Comparison of ENCODE assay signal across 1 fruit fly cellular context in genomic region chrX:6179428-6179827, dm6.
TF ChIP-seq lines count a peak whose summit lies in the region.

No protein-coding gene starts in this region.

TF ChIP-seq in whole organism, embryonic, 481 proteins besides CTCF, POLR2A, EP300 and RAD21 (continued from another document and continues in another):
- TF ChIP-seq CG3163 (GFP tag; optimal IDR thresholded peaks at IDR 0.05; lab: Kevin White, UChicago) (no peak), h (optimal IDR thresholded peaks at IDR 0.05; lab: Kevin White, UChicago) (no peak), grau (tag; optimal IDR thresholded peaks at IDR 0.05; lab: Kevin White, UChicago) (no peak), p53 (GFP tag; optimal IDR thresholded peaks at IDR 0.05; lab: Kevin White, UChicago) (peak; percentile 26), CG34376 (GFP tag; optimal IDR thresholded peaks at IDR 0.05; lab: Kevin White, UChicago) (peak; percentile 11), crp (GFP tag; optimal IDR thresholded peaks at IDR 0.05; lab: Kevin White, UChicago) (no peak), hbn (GFP tag; IDR thresholded peaks at IDR 0.05; lab: Robert Waterston, UW; ENCODE audit: partially characterized antibody) (no peak), Chrac-16 (GFP tag; optimal IDR thresholded peaks at IDR 0.05; lab: Kevin White, UChicago) (peak; percentile 9), CG32767 (GFP tag; IDR thresholded peaks at IDR 0.05; lab: Robert Waterston, UW) (no peak), tup (GFP tag; optimal IDR thresholded peaks at IDR 0.05; lab: Kevin White, UChicago) (no peak), CG6654 (GFP tag; optimal IDR thresholded peaks at IDR 0.05; lab: Kevin White, UChicago) (no peak), unc-4 (GFP tag; IDR thresholded peaks at IDR 0.05; lab: Robert Waterston, UW; ENCODE audit: partially characterized antibody) (no peak), CG7556 (GFP tag; optimal IDR thresholded peaks at IDR 0.05; lab: Kevin White, UChicago) (peak; percentile 26), Usf (GFP tag; optimal IDR thresholded peaks at IDR 0.05; lab: Kevin White, UChicago) (no peak), CG4617 (GFP tag; optimal IDR thresholded peaks at IDR 0.05; lab: Kevin White, UChicago; ENCODE audit: borderline replicate concordance) (no peak), dysf (GFP tag; IDR thresholded peaks at IDR 0.05; lab: Robert Waterston, UW) (peak; percentile 55), CG18599 (GFP tag; optimal IDR thresholded peaks at IDR 0.05; lab: Kevin White, UChicago) (peak; percentile 69), ac (GFP tag; optimal IDR thresholded peaks at IDR 0.05; lab: Kevin White, UChicago) (no peak), CG9817 (tag; optimal IDR thresholded peaks at IDR 0.05; lab: Kevin White, UChicago) (peak; percentile 13), CG4282 (GFP tag; optimal IDR thresholded peaks at IDR 0.05; lab: Kevin White, UChicago) (no peak), CG8924 (tag; optimal IDR thresholded peaks at IDR 0.05; lab: Kevin White, UChicago) (no peak), CG2712 (tag; optimal IDR thresholded peaks at IDR 0.05; lab: Kevin White, UChicago) (no peak), Hand (GFP tag; optimal IDR thresholded peaks at IDR 0.05; lab: Kevin White, UChicago) (no peak), CG4360 (GFP tag; IDR thresholded peaks at IDR 0.05; lab: Robert Waterston, UW) (no peak), phol (tag; optimal IDR thresholded peaks at IDR 0.05; lab: Kevin White, UChicago) (peak; percentile 39), CG10543 (GFP tag; optimal IDR thresholded peaks at IDR 0.05; lab: Kevin White, UChicago) (no peak), CG17361 (GFP tag; IDR thresholded peaks at IDR 0.05; lab: Robert Waterston, UW) (no peak), ara (GFP tag; IDR thresholded peaks at IDR 0.05; lab: Robert Waterston, UW) (no peak), slp2 (GFP tag; optimal IDR thresholded peaks at IDR 0.05; lab: Kevin White, UChicago) (peak; percentile 6), Bteb2 (GFP tag; optimal IDR thresholded peaks at IDR 0.05; lab: Kevin White, UChicago) (no peak), CG7271 (tag; optimal IDR thresholded peaks at IDR 0.05; lab: Kevin White, UChicago) (no peak), ssp (GFP tag; IDR thresholded peaks at IDR 0.05; lab: Robert Waterston, UW) (0 out of 2 replicates have a peak, but pooled peaks have one; percentile 27), CG9727 (GFP tag; optimal IDR thresholded peaks at IDR 0.05; lab: Kevin White, UChicago) (peak; percentile 26), D19A (tag; optimal IDR thresholded peaks at IDR 0.05; lab: Kevin White, UChicago) (no peak), CG9797 (GFP tag; optimal IDR thresholded peaks at IDR 0.05; lab: Kevin White, UChicago) (no peak), Ets65A (GFP tag; lab: Kevin White, UChicago) (peak; percentile 90), sens-2 (GFP tag; IDR thresholded peaks at IDR 0.05; lab: Robert Waterston, UW) (peak; percentile 14; the same call in 1 of the 2 replicates), lmd (GFP tag; IDR thresholded peaks at IDR 0.05; lab: Robert Waterston, UW) (peak; percentile 47; the same call in 1 of the 2 replicates), CG1602 (GFP tag; optimal IDR thresholded peaks at IDR 0.05; lab: Kevin White, UChicago) (no peak), gfzf (GFP tag; optimal IDR thresholded peaks at IDR 0.05; lab: Kevin White, UChicago) (no peak), btn (GFP tag; optimal IDR thresholded peaks at IDR 0.05; lab: Kevin White, UChicago) (no peak), E2f1 (GFP tag; IDR thresholded peaks at IDR 0.05; lab: Robert Waterston, UW) (peak; percentile 48), mam (GFP tag; optimal IDR thresholded peaks at IDR 0.05; lab: Kevin White, UChicago) (peak; percentile 59), Optix (GFP tag; IDR thresholded peaks at IDR 0.05; lab: Robert Waterston, UW) (0 out of 3 replicates have a peak, but pooled peaks have one; percentile 32), lilli (GFP tag; optimal IDR thresholded peaks at IDR 0.05; lab: Kevin White, UChicago) (peak; percentile 41), CG12659 (GFP tag; optimal IDR thresholded peaks at IDR 0.05; lab: Kevin White, UChicago) (no peak), E2f2 (GFP tag; IDR thresholded peaks at IDR 0.05; lab: Robert Waterston, UW) (0 out of 2 replicates have a peak, but pooled peaks have one; percentile 10), sima (GFP tag; optimal IDR thresholded peaks at IDR 0.05; lab: Kevin White, UChicago) (no peak), Atf6 (GFP tag; IDR thresholded peaks at IDR 0.05; lab: Robert Waterston, UW) (peak; percentile 43; the same call in 1 of the 2 replicates), Lim3 (GFP tag; IDR thresholded peaks at IDR 0.05; lab: Robert Waterston, UW) (no peak), CG11456 (GFP tag; IDR thresholded peaks at IDR 0.05; lab: Robert Waterston, UW) (0 out of 3 replicates have a peak, but pooled peaks have one; percentile 71), en (GFP tag; optimal IDR thresholded peaks at IDR 0.05; lab: Kevin White, UChicago) (no peak), CG34422 (GFP tag; IDR thresholded peaks at IDR 0.05; lab: Robert Waterston, UW) (0 out of 3 replicates have a peak, but pooled peaks have one; percentile 23), Lpt (GFP tag; optimal IDR thresholded peaks at IDR 0.05; lab: Kevin White, UChicago) (no peak), bowl (GFP tag; IDR thresholded peaks at IDR 0.05; lab: Robert Waterston, UW) (no peak), chif (GFP tag; optimal IDR thresholded peaks at IDR 0.05; lab: Kevin White, UChicago) (peak in 1 of 2 experiments; percentile 6), CG8089 (GFP tag; optimal IDR thresholded peaks at IDR 0.05; lab: Kevin White, UChicago) (no peak), ci (GFP tag; IDR thresholded peaks at IDR 0.05; lab: Robert Waterston, UW) (0 out of 3 replicates have a peak, but pooled peaks have one; percentile 66), da (GFP tag; optimal IDR thresholded peaks at IDR 0.05; lab: Kevin White, UChicago) (no peak), Dbx (GFP tag; IDR thresholded peaks at IDR 0.05; lab: Robert Waterston, UW) (0 out of 3 replicates have a peak, but pooled peaks have one; percentile 45), lola (GFP tag; optimal IDR thresholded peaks at IDR 0.05; lab: Kevin White, UChicago) (no peak), cad (GFP tag; optimal IDR thresholded peaks at IDR 0.05; lab: Kevin White, UChicago) (no peak), CG1024 (GFP tag; IDR thresholded peaks at IDR 0.05; lab: Robert Waterston, UW) (no peak), Dp (GFP tag; optimal IDR thresholded peaks at IDR 0.05; lab: Kevin White, UChicago) (no peak), repo (GFP tag; optimal IDR thresholded peaks at IDR 0.05; lab: Kevin White, UChicago) (no peak), slou (GFP tag; optimal IDR thresholded peaks at IDR 0.05; lab: Kevin White, UChicago) (no peak), CG15479 (GFP tag; optimal IDR thresholded peaks at IDR 0.05; lab: Kevin White, UChicago) (no peak), mirr (GFP tag; optimal IDR thresholded peaks at IDR 0.05; lab: Kevin White, UChicago) (no peak), gro (GFP tag; optimal IDR thresholded peaks at IDR 0.05; lab: Kevin White, UChicago) (peak; percentile 27), Mrtf (GFP tag; IDR thresholded peaks at IDR 0.05; lab: Robert Waterston, UW) (0 out of 3 replicates have a peak, but pooled peaks have one; percentile 39), Sin3A (optimal IDR thresholded peaks at IDR 0.05; lab: Kevin White, UChicago) (no peak), CG13424 (tag; optimal IDR thresholded peaks at IDR 0.05; lab: Kevin White, UChicago) (peak; percentile 27), CG12744 (GFP tag; optimal IDR thresholded peaks at IDR 0.05; lab: Kevin White, UChicago) (no peak), NC2β (GFP tag; optimal IDR thresholded peaks at IDR 0.05; lab: Kevin White, UChicago) (no peak), br (optimal IDR thresholded peaks at IDR 0.05; lab: Kevin White, UChicago) (no peak), croc (GFP tag; conservative IDR thresholded peaks at IDR 0.05; lab: Robert Waterston, UW) (no peak), CG9609 (GFP tag; optimal IDR thresholded peaks at IDR 0.05; lab: Kevin White, UChicago) (peak; percentile 13), CG9932 (GFP tag; IDR thresholded peaks at IDR 0.05; lab: Robert Waterston, UW) (peak; percentile 46), CG1832 (GFP tag; optimal IDR thresholded peaks at IDR 0.05; lab: Kevin White, UChicago) (no peak), pzg (GFP tag; optimal IDR thresholded peaks at IDR 0.05; lab: Kevin White, UChicago) (no peak), Ssrp (tag; optimal IDR thresholded peaks at IDR 0.05; lab: Kevin White, UChicago) (no peak), cg (GFP tag; optimal IDR thresholded peaks at IDR 0.05; lab: Kevin White, UChicago) (no peak), Gug (GFP tag; IDR thresholded peaks at IDR 0.05; lab: Robert Waterston, UW) (peak; percentile 39; the same call in 2 of the 4 replicates), CG30403 (GFP tag; optimal IDR thresholded peaks at IDR 0.05; lab: Kevin White, UChicago) (peak; percentile 18), CG18764 (GFP tag; optimal IDR thresholded peaks at IDR 0.05; lab: Kevin White, UChicago) (peak; percentile 6), CG3281 (GFP tag; optimal IDR thresholded peaks at IDR 0.05; lab: Kevin White, UChicago) (peak; percentile 44), Fer2 (tag; optimal IDR thresholded peaks at IDR 0.05; lab: Kevin White, UChicago) (no peak), gce (GFP tag; IDR thresholded peaks at IDR 0.05; lab: Robert Waterston, UW) (no peak), Ada2b (GFP tag; IDR thresholded peaks at IDR 0.05; lab: Robert Waterston, UW) (peak; percentile 72), CG12299 (tag; optimal IDR thresholded peaks at IDR 0.05; lab: Kevin White, UChicago) (no peak), Poxn (GFP tag; IDR thresholded peaks at IDR 0.05; lab: Robert Waterston, UW) (no peak), CG6791 (GFP tag; IDR thresholded peaks at IDR 0.05; lab: Robert Waterston, UW; ENCODE audit: partially characterized antibody) (no peak), HLH3B (GFP tag; IDR thresholded peaks at IDR 0.05; lab: Robert Waterston, UW) (peak; percentile 59), Stat92E (GFP tag; optimal IDR thresholded peaks at IDR 0.05; lab: Kevin White, UChicago) (no peak), PHDP (tag; optimal IDR thresholded peaks at IDR 0.05; lab: Kevin White, UChicago) (peak; percentile 11), CG10979 (tag; optimal IDR thresholded peaks at IDR 0.05; lab: Kevin White, UChicago) (no peak), CG17912 (GFP tag; optimal IDR thresholded peaks at IDR 0.05; lab: Kevin White, UChicago) (no peak), Ets97D (GFP tag; optimal IDR thresholded peaks at IDR 0.05; lab: Kevin White, UChicago) (no peak), Deaf1 (tag; optimal IDR thresholded peaks at IDR 0.05; lab: Kevin White, UChicago) (no peak), CG10654 (GFP tag; optimal IDR thresholded peaks at IDR 0.05; lab: Kevin White, UChicago) (no peak), amos (GFP tag; IDR thresholded peaks at IDR 0.05; lab: Robert Waterston, UW; ENCODE audit: partially characterized antibody) (no peak), CG11695 (GFP tag; IDR thresholded peaks at IDR 0.05; lab: Robert Waterston, UW) (peak; percentile 56; the same call in 1 of the 3 replicates), CG10462 (GFP tag; optimal IDR thresholded peaks at IDR 0.05; lab: Kevin White, UChicago) (no peak), Xbp1 (GFP tag; optimal IDR thresholded peaks at IDR 0.05; lab: Kevin White, UChicago) (peak; percentile 36), Six4 (GFP tag; optimal IDR thresholded peaks at IDR 0.05; lab: Kevin White, UChicago) (no peak), CG10565 (GFP tag; optimal IDR thresholded peaks at IDR 0.05; lab: Kevin White, UChicago) (no peak), CG2678 (tag; optimal IDR thresholded peaks at IDR 0.05; lab: Kevin White, UChicago) (peak; percentile 59), CG17385 (GFP tag; optimal IDR thresholded peaks at IDR 0.05; lab: Kevin White, UChicago) (peak; percentile 27), Hsf (GFP tag; optimal IDR thresholded peaks at IDR 0.05; lab: Kevin White, UChicago) (peak; percentile 15), CG13775 (GFP tag; optimal IDR thresholded peaks at IDR 0.05; lab: Kevin White, UChicago) (peak; percentile 15), Pdp1 (GFP tag; optimal IDR thresholded peaks at IDR 0.05; lab: Kevin White, UChicago) (peak in 1 of 2 experiments; percentile 32), CG11093 (GFP tag; IDR thresholded peaks at IDR 0.05; lab: Robert Waterston, UW) (no peak), Elba2 (GFP tag; optimal IDR thresholded peaks at IDR 0.05; lab: Kevin White, UChicago) (no peak), run (tag; optimal IDR thresholded peaks at IDR 0.05; lab: Kevin White, UChicago) (no peak), Med (GFP tag; lab: Kevin White, UChicago) (peak; percentile 88), CG12071 (GFP tag; optimal IDR thresholded peaks at IDR 0.05; lab: Kevin White, UChicago) (peak; percentile 28), nau (GFP tag; optimal IDR thresholded peaks at IDR 0.05; lab: Kevin White, UChicago) (no peak), gt (GFP tag; IDR thresholded peaks at IDR 0.05; lab: Robert Waterston, UW) (no peak), Doc2 (GFP tag; IDR thresholded peaks at IDR 0.05; lab: Robert Waterston, UW) (no peak), zfh1 (GFP tag; IDR thresholded peaks at IDR 0.05; lab: Robert Waterston, UW) (peak; percentile 47; the same call in 2 of the 3 replicates), MBD-R2 (GFP tag; IDR thresholded peaks at IDR 0.05; lab: Robert Waterston, UW) (peak; percentile 28; the same call in 1 of the 2 replicates), CG11398 (GFP tag; optimal IDR thresholded peaks at IDR 0.05; lab: Kevin White, UChicago) (no peak), CG8388 (GFP tag; optimal IDR thresholded peaks at IDR 0.05; lab: Kevin White, UChicago) (no peak), CG16813 (GFP tag; IDR thresholded peaks at IDR 0.05; lab: Robert Waterston, UW; ENCODE audit: partially characterized antibody) (no peak), Dek (tag; optimal IDR thresholded peaks at IDR 0.05; lab: Kevin White, UChicago) (no peak), CG14050 (GFP tag; IDR thresholded peaks at IDR 0.05; lab: Robert Waterston, UW) (no peak), Oaz (GFP tag; IDR thresholded peaks at IDR 0.05; lab: Robert Waterston, UW) (no peak), ftz-f1 (GFP tag; optimal IDR thresholded peaks at IDR 0.05; lab: Kevin White, UChicago) (no peak), otp (GFP tag; IDR thresholded peaks at IDR 0.05; lab: Robert Waterston, UW) (no peak), Sox100B (GFP tag; optimal IDR thresholded peaks at IDR 0.05; lab: Kevin White, UChicago) (no peak), Doc3 (GFP tag; IDR thresholded peaks at IDR 0.05; lab: Robert Waterston, UW; ENCODE audit: partially characterized antibody) (no peak), CG2120 (GFP tag; optimal IDR thresholded peaks at IDR 0.05; lab: Kevin White, UChicago) (peak; percentile 52), Rx (GFP tag; IDR thresholded peaks at IDR 0.05; lab: Robert Waterston, UW) (peak; percentile 66), tio (GFP tag; optimal IDR thresholded peaks at IDR 0.05; lab: Kevin White, UChicago) (no peak)
